Worm (Caenorhabditis elegans) whole organism, young adult: ENCODE measurements around the gene cest-3.

Experiments
- B0336.3 ChIP-seq: fragments of 200-800 bp; sonication (Bioruptor generic); IDR thresholded peaks from 2 replicates; pipeline ENCODE4 v1.3.6; 2022; ENCODE audit warnings: missing genetic modification characterization, missing compliant biosample characterization
- F37B4.10 ChIP-seq: fragments of 200-800 bp; sonication (Bioruptor generic); IDR thresholded peaks from 2 replicates; pipeline ENCODE4 v1.3.6; 2022; ENCODE audit warnings: missing genetic modification characterization, missing compliant biosample characterization
- F55B11.4 ChIP-seq: sonication (generic microtip); optimal IDR thresholded peaks from 2 replicates; lab custom pipeline; 2016; ENCODE audit warnings: missing compliant biosample characterization, missing genetic modification characterization, borderline replicate concordance; ENCODE audit not compliant: insufficient read depth
- Y56A3A.18 ChIP-seq: fragments of 200-800 bp; sonication (Bioruptor generic); IDR thresholded peaks from 2 replicates; pipeline ENCODE4 v1.3.6; 2022; ENCODE audit warnings: missing genetic modification reagents, missing genetic modification characterization, missing compliant biosample characterization
- Y79H2A.3 ChIP-seq: fragments of 200-800 bp; sonication (Bioruptor generic); conservative IDR thresholded peaks from 2 replicates; pipeline ENCODE4 v1.3.6; 2022; ENCODE audit warnings: missing genetic modification reagents, missing genetic modification characterization, missing compliant biosample characterization
- ama-1 ChIP-seq, 3 experiments: fragments of 150-350 bp in 1 of 3; sonication (generic microtip) in 2 of 3; optimal IDR thresholded peaks; 2 replicates each; lab custom pipeline; 2014 to 2018; ENCODE audit warnings: missing biosample characterization in 2 of 3, missing genetic modification characterization in 2 of 3, missing genetic modification reagents in 2 of 3
- aptf-3 ChIP-seq: fragments of 200-800 bp; sonication (Bioruptor generic); IDR thresholded peaks from 2 replicates; pipeline ENCODE4 v1.3.6; 2022; ENCODE audit warnings: missing genetic modification characterization, missing compliant biosample characterization
- ceh-58 ChIP-seq: fragments of 200-800 bp; sonication (Bioruptor generic); IDR thresholded peaks from 2 replicates; pipeline ENCODE4 v1.3.6; 2022; ENCODE audit warnings: missing genetic modification characterization, missing compliant biosample characterization
- die-1 ChIP-seq: sonication (generic microtip); optimal IDR thresholded peaks from 2 replicates; lab custom pipeline; 2016; ENCODE audit warnings: missing genotype, mild to moderate bottlenecking, missing genetic modification characterization, missing compliant biosample characterization
- egl-18 ChIP-seq: fragments of 200-800 bp; sonication (Bioruptor generic); IDR thresholded peaks from 2 replicates; pipeline ENCODE4 v1.3.6; 2022; ENCODE audit warnings: missing genetic modification reagents, missing genetic modification characterization, missing compliant biosample characterization
- lsy-27 ChIP-seq: sonication (generic microtip); optimal IDR thresholded peaks from 2 replicates; lab custom pipeline; 2017; ENCODE audit warnings: missing genetic modification characterization, mild to moderate bottlenecking, missing compliant biosample characterization, antibody characterized with exemption, missing genotype, borderline replicate concordance; ENCODE audit not compliant: insufficient read depth
- sea-2 ChIP-seq: fragments of 200-800 bp; sonication (Bioruptor generic); IDR thresholded peaks from 2 replicates; pipeline ENCODE4 v1.3.6; 2022; ENCODE audit warnings: missing genetic modification characterization, missing compliant biosample characterization
- snpc-4 ChIP-seq, 5 experiments: fragments of 150-350 bp in 1 of 5; sonication (generic microtip) in 4 of 5; optimal IDR thresholded peaks; 2 replicates each; lab custom pipeline; 2014 to 2018; ENCODE audit warnings: missing genetic modification characterization in 5 of 5, missing biosample characterization in 3 of 5, antibody characterized with exemption in 2 of 5, mild to moderate bottlenecking in 2 of 5, missing compliant biosample characterization in 2 of 5, missing genotype in 2 of 5, moderate library complexity in 2 of 5, missing genetic modification reagents in 1 of 5

- TF ChIP-seq B0336.3 (GFP tag; lab: Robert Waterston, UW) = no peak
- TF ChIP-seq lsy-27 (tag; lab: Kevin White, UChicago) = no peak
- no peak for TF ChIP-seq egl-18
- TF ChIP-seq sea-2 (GFP tag; lab: Robert Waterston, UW) = no peak
- no peak for TF ChIP-seq snpc-4 (GFP tag; optimal IDR thresholded peaks at IDR 0.05; lab: Kevin White, UChicago)
- no peak for TF ChIP-seq snpc-4 (tag; optimal IDR thresholded peaks at IDR 0.05; lab: Kevin White, UChicago)
- no peak for TF ChIP-seq F55B11.4 (tag; lab: Kevin White, UChicago)
- no peak for TF ChIP-seq die-1 (tag; lab: Kevin White, UChicago)
- TF ChIP-seq aptf-3 (GFP tag; lab: Robert Waterston, UW) = no peak
- no peak for TF ChIP-seq Y56A3A.18
- no peak for TF ChIP-seq ama-1 (optimal IDR thresholded peaks at IDR 0.05; lab: Kevin White, UChicago)
- TF ChIP-seq ama-1 (GFP tag; optimal IDR thresholded peaks at IDR 0.05; lab: Kevin White, UChicago) = no peak
- TF ChIP-seq Y79H2A.3 (GFP tag; lab: Robert Waterston, UW) = no peak
- TF ChIP-seq ceh-58 (GFP tag; lab: Robert Waterston, UW) = no peak
- no peak for TF ChIP-seq F37B4.10
Observed at ce11 chrX:12221817-12222216, 19.6 kb upstream of the cest-3 start, which contains the start of gene cest-9.2.
